Worm (Caenorhabditis elegans): ENCODE data around the gene F40F12.9.

- TF ChIP-seq snpc-4 (tag; optimal IDR thresholded peaks at IDR 0.05) (no peak), cnd-1 (tag; optimal IDR thresholded peaks at IDR 0.05) (no peak), nhr-28 (tag; optimal IDR thresholded peaks at IDR 0.05) (no peak), ceh-43 (GFP tag; optimal IDR thresholded peaks at IDR 0.05) (no peak), ces-1 (GFP tag; optimal IDR thresholded peaks at IDR 0.05) (no peak), tbx-8 (GFP tag; optimal IDR thresholded peaks at IDR 0.05) (no peak), pha-4 (tag; optimal IDR thresholded peaks at IDR 0.05) (no peak)
These were observed 1.4 kb downstream of the F40F12.9 start for ce11 chrIII:9912501-9912900.
